Fruit fly (Drosophila melanogaster) whole organism, prepupa: ENCODE data around the gene CG7367.

ENCODE experiments used
- Blimp-1 ChIP-seq: fragments of 200-800 bp; sonication (Bioruptor generic); optimal IDR thresholded peaks from 3 replicates; lab custom pipeline; 2017; ENCODE audit warnings: missing biosample characterization, missing genetic modification characterization, mild to moderate bottlenecking, moderate library complexity, missing genetic modification reagents
- CG10631 ChIP-seq: fragments of 200-800 bp; sonication (Bioruptor generic); optimal IDR thresholded peaks from 2 replicates; lab custom pipeline; 2016; ENCODE audit warnings: missing biosample characterization, missing genetic modification characterization
- CG10669 ChIP-seq: fragments of 200-800 bp; sonication (Bioruptor generic); optimal IDR thresholded peaks from 3 replicates; lab custom pipeline; 2018; ENCODE audit warnings: missing biosample characterization, mild to moderate bottlenecking, missing genetic modification characterization, moderate library complexity
- CG11294 ChIP-seq: fragments of 200-800 bp; sonication (Bioruptor generic); IDR thresholded peaks from 2 replicates; pipeline ENCODE4 v1.3.6; 2022; ENCODE audit warnings: missing biosample characterization, missing genetic modification characterization
- CG11762 ChIP-seq: fragments of 200-800 bp; sonication (Bioruptor generic); optimal IDR thresholded peaks from 3 replicates; lab custom pipeline; 2016; ENCODE audit warnings: missing biosample characterization, missing genetic modification characterization; ENCODE audit not compliant: insufficient read depth
- CG15336 ChIP-seq: fragments of 200-800 bp; sonication (Bioruptor generic); IDR thresholded peaks from 2 replicates; pipeline ENCODE4 v1.3.6; 2022; ENCODE audit warnings: missing biosample characterization, missing genetic modification characterization
- CG16779 ChIP-seq: fragments of 200-800 bp; sonication (Bioruptor generic); optimal IDR thresholded peaks from 3 replicates; lab custom pipeline; 2017; ENCODE audit warnings: missing biosample characterization, mild to moderate bottlenecking, missing genetic modification characterization
- CG3032 ChIP-seq: fragments of 200-800 bp; optimal IDR thresholded peaks from 2 replicates; lab custom pipeline; 2019; ENCODE audit warnings: missing biosample characterization, mild to moderate bottlenecking, missing genetic modification characterization, moderate library complexity
- CG31627 ChIP-seq: fragments of 200-800 bp; sonication (Bioruptor generic); optimal IDR thresholded peaks from 3 replicates; lab custom pipeline; 2016; ENCODE audit warnings: missing biosample characterization, missing genetic modification characterization
- CG32006 ChIP-seq: fragments of 200-800 bp; sonication (Bioruptor generic); optimal IDR thresholded peaks from 3 replicates; lab custom pipeline; 2017; ENCODE audit warnings: missing biosample characterization, mild to moderate bottlenecking, missing genetic modification characterization
- CG34406 ChIP-seq: fragments of 200-800 bp; sonication (Bioruptor generic); optimal IDR thresholded peaks from 3 replicates; lab custom pipeline; 2016; ENCODE audit warnings: missing biosample characterization, missing genetic modification characterization
- CG4318 ChIP-seq: fragments of 200-800 bp; sonication (Bioruptor generic); optimal IDR thresholded peaks from 3 replicates; lab custom pipeline; 2017; ENCODE audit warnings: missing biosample characterization, mild to moderate bottlenecking, missing genetic modification characterization
- CG6163 ChIP-seq: fragments of 200-800 bp; sonication (Bioruptor generic); IDR thresholded peaks from 3 replicates; pipeline ENCODE4 v1.3.6; 2022; ENCODE audit warnings: missing biosample characterization, missing genetic modification characterization
- CG6792 ChIP-seq: fragments of 200-800 bp; sonication (Bioruptor generic); optimal IDR thresholded peaks from 3 replicates; lab custom pipeline; 2016; ENCODE audit warnings: missing biosample characterization, missing genetic modification characterization
- CG7368 ChIP-seq: fragments of 200-800 bp; sonication (Bioruptor generic); optimal IDR thresholded peaks from 3 replicates; lab custom pipeline; 2016; ENCODE audit warnings: missing biosample characterization, missing genetic modification characterization
- CG8319 ChIP-seq: fragments of 200-800 bp; sonication (Bioruptor generic); optimal IDR thresholded peaks from 3 replicates; lab custom pipeline; 2016; ENCODE audit warnings: missing biosample characterization, missing genetic modification characterization
- CG8632 ChIP-seq: fragments of 200-800 bp; sonication (Bioruptor generic); optimal IDR thresholded peaks from 3 replicates; lab custom pipeline; 2016; ENCODE audit warnings: missing biosample characterization, missing genetic modification characterization
- CG9139 ChIP-seq: fragments of 200-800 bp; sonication (Bioruptor generic); optimal IDR thresholded peaks from 3 replicates; lab custom pipeline; 2017; ENCODE audit warnings: missing biosample characterization, mild to moderate bottlenecking, missing genetic modification characterization
- Eip75B ChIP-seq: fragments of 200-800 bp; sonication (Bioruptor generic); optimal IDR thresholded peaks from 3 replicates; lab custom pipeline; 2016; ENCODE audit warnings: missing biosample characterization, missing genetic modification characterization
- Eip78C ChIP-seq: fragments of 200-800 bp; sonication (Bioruptor generic); peaks from one replicate; lab custom pipeline; 2016; ENCODE audit warnings: missing biosample characterization, missing genetic modification characterization
- Eip93F ChIP-seq: fragments of 200-800 bp; sonication (Bioruptor generic); optimal IDR thresholded peaks from 2 replicates; lab custom pipeline; 2016; ENCODE audit warnings: missing biosample characterization, mild to moderate bottlenecking, missing genetic modification characterization
- Ets96B ChIP-seq: fragments of 200-800 bp; optimal IDR thresholded peaks from 2 replicates; lab custom pipeline; 2019; ENCODE audit warnings: missing biosample characterization, mild to moderate bottlenecking, missing genetic modification characterization, moderate library complexity
- Gug ChIP-seq: fragments of 200-800 bp; sonication (Bioruptor generic); IDR thresholded peaks from 2 replicates; pipeline ENCODE4 v1.3.6; 2022; ENCODE audit warnings: missing biosample characterization, missing genetic modification characterization
- Hr39 ChIP-seq: fragments of 200-800 bp; sonication (Bioruptor generic); optimal IDR thresholded peaks from 2 replicates; lab custom pipeline; 2016; ENCODE audit warnings: missing biosample characterization, missing genetic modification characterization
- Hr4 ChIP-seq: fragments of 200-800 bp; sonication (Bioruptor generic); optimal IDR thresholded peaks from 3 replicates; lab custom pipeline; 2016; ENCODE audit warnings: missing biosample characterization, missing genetic modification characterization
- Lpt ChIP-seq: fragments of 200-800 bp; sonication (Bioruptor generic); optimal IDR thresholded peaks from 3 replicates; lab custom pipeline; 2016; ENCODE audit warnings: missing biosample characterization, missing genetic modification characterization
- Met ChIP-seq: fragments of 200-800 bp; sonication (Bioruptor generic); optimal IDR thresholded peaks from 3 replicates; lab custom pipeline; 2016; ENCODE audit warnings: missing biosample characterization, missing genetic modification characterization
- OdsH ChIP-seq: fragments of 200-800 bp; sonication (Bioruptor generic); optimal IDR thresholded peaks from 3 replicates; lab custom pipeline; 2016; ENCODE audit warnings: missing biosample characterization, missing genetic modification characterization
- Smox ChIP-seq: fragments of 200-800 bp; sonication (Bioruptor generic); optimal IDR thresholded peaks from 3 replicates; lab custom pipeline; 2016; ENCODE audit warnings: missing biosample characterization, missing genetic modification characterization
- Sox15 ChIP-seq: fragments of 200-800 bp; sonication (Bioruptor generic); optimal IDR thresholded peaks from 3 replicates; lab custom pipeline; 2016; ENCODE audit warnings: missing biosample characterization, missing genetic modification characterization
- acj6 ChIP-seq: fragments of 200-800 bp; sonication (Bioruptor generic); optimal IDR thresholded peaks from 3 replicates; lab custom pipeline; 2016; ENCODE audit warnings: missing biosample characterization, missing genetic modification characterization
- dac ChIP-seq: fragments of 200-800 bp; sonication (Bioruptor generic); optimal IDR thresholded peaks from 2 replicates; lab custom pipeline; 2017; ENCODE audit warnings: missing biosample characterization, mild to moderate bottlenecking, missing genetic modification characterization
- fd59A ChIP-seq: fragments of 200-800 bp; sonication (Bioruptor generic); optimal IDR thresholded peaks from 2 replicates; lab custom pipeline; 2017; ENCODE audit warnings: missing biosample characterization, mild to moderate bottlenecking, missing genetic modification characterization, missing genetic modification reagents
- fd85E ChIP-seq: fragments of 200-800 bp; sonication (Bioruptor generic); optimal IDR thresholded peaks from 3 replicates; lab custom pipeline; 2016; ENCODE audit warnings: missing biosample characterization, missing genetic modification characterization
- lz ChIP-seq: fragments of 200-800 bp; sonication (Bioruptor generic); optimal IDR thresholded peaks from 3 replicates; lab custom pipeline; 2016; ENCODE audit warnings: missing biosample characterization, missing genetic modification characterization
- net ChIP-seq: fragments of 200-800 bp; sonication (Bioruptor generic); optimal IDR thresholded peaks from 3 replicates; lab custom pipeline; 2016; ENCODE audit warnings: missing biosample characterization, missing genetic modification characterization
- pdm3 ChIP-seq: fragments of 200-800 bp; sonication (Bioruptor generic); optimal IDR thresholded peaks from 3 replicates; lab custom pipeline; 2016; ENCODE audit warnings: missing biosample characterization, missing genetic modification characterization
- ss ChIP-seq, 2 experiments: fragments of 200-800 bp; sonication (Bioruptor generic); optimal IDR thresholded peaks; 2 replicates in 1 of 2; 3 replicates in 1 of 2; lab custom pipeline; 2017 to 2018; ENCODE audit warnings: mild to moderate bottlenecking in 2 of 2, missing biosample characterization in 2 of 2, missing genetic modification characterization in 2 of 2, moderate library complexity in 1 of 2
- svp ChIP-seq: fragments of 200-800 bp; sonication (Bioruptor generic); peaks from one replicate; lab custom pipeline; 2016; ENCODE audit warnings: missing biosample characterization, missing genetic modification characterization
- topi ChIP-seq: fragments of 200-800 bp; sonication (Bioruptor generic); optimal IDR thresholded peaks from 3 replicates; lab custom pipeline; 2016; ENCODE audit warnings: missing biosample characterization, missing genetic modification characterization
- vri ChIP-seq: fragments of 200-800 bp; sonication (Bioruptor generic); optimal IDR thresholded peaks from 3 replicates; lab custom pipeline; 2016; ENCODE audit warnings: missing biosample characterization, mild to moderate bottlenecking, missing genetic modification characterization

CG7367 gene

dm6 chr2L:7991391-7991876 lies 48.2 kb downstream of the CG7367 start (continued):
- TF ChIP-seq vri (GFP tag; lab: Kevin White, UChicago): peak; percentile 2
- TF ChIP-seq CG15336 (GFP tag; lab: Robert Waterston, UW): no peak
- no peak for TF ChIP-seq fd85E (GFP tag; lab: Kevin White, UChicago)
- TF ChIP-seq fd59A: no peak
- TF ChIP-seq Eip93F (GFP tag; lab: Kevin White, UChicago): peak; percentile 47
- TF ChIP-seq CG9139 (GFP tag; lab: Kevin White, UChicago): peak; percentile 24
- TF ChIP-seq CG11762: no peak
- no peak for TF ChIP-seq CG8632 (GFP tag; lab: Kevin White, UChicago)
- TF ChIP-seq Gug (GFP tag; lab: Robert Waterston, UW): no peak
- TF ChIP-seq Hr4 (GFP tag; lab: Kevin White, UChicago): no peak
- no peak for TF ChIP-seq CG34406

dm6 chr2L:7990720-7991119 lies 48.9 kb downstream of the CG7367 start:
- TF ChIP-seq ss (GFP tag; optimal IDR thresholded peaks at IDR 0.05; lab: Kevin White, UChicago) (no peak), CG9139 (GFP tag; lab: Kevin White, UChicago) (no peak), OdsH (GFP tag; lab: Kevin White, UChicago) (no peak), Eip78C (GFP tag; lab: Kevin White, UChicago) (peak; percentile 48), CG10631 (GFP tag; lab: Kevin White, UChicago) (no peak)

dm6 chr2L:7989868-7990267 lies 49.7 kb downstream of the CG7367 start:
- TF ChIP-seq dac (no peak), Blimp-1 (GFP tag; lab: Kevin White, UChicago) (no peak), CG11294 (GFP tag; lab: Robert Waterston, UW) (no peak), Eip75B (GFP tag; lab: Kevin White, UChicago) (no peak), topi (GFP tag; lab: Kevin White, UChicago) (no peak), vri (GFP tag; lab: Kevin White, UChicago) (peak; percentile 9), OdsH (GFP tag; lab: Kevin White, UChicago) (no peak)

dm6 chr2L:7986210-7986609 lies 53.4 kb downstream of the CG7367 start:
- no peak for TF ChIP-seq CG11762
- no peak for TF ChIP-seq CG7368
- TF ChIP-seq svp (GFP tag; lab: Kevin White, UChicago): peak; percentile 11
- TF ChIP-seq lz (GFP tag; lab: Kevin White, UChicago): no peak

- TF ChIP-seq CG9139 (GFP tag; lab: Kevin White, UChicago) (peak; percentile 32), ss (GFP tag; optimal IDR thresholded peaks at IDR 0.05; lab: Kevin White, UChicago) (peak; percentile 34 to 58), CG6792 (peak; percentile 69), CG11762 (no peak), Blimp-1 (GFP tag; lab: Kevin White, UChicago) (peak; percentile 0), CG11294 (GFP tag; lab: Robert Waterston, UW) (no peak), CG8319 (peak; percentile 29), Hr39 (GFP tag; lab: Kevin White, UChicago) (peak; percentile 44), Ets96B (tag; lab: Kevin White, UChicago) (peak; percentile 53), Smox (GFP tag; lab: Kevin White, UChicago) (peak; percentile 41), CG34406 (peak; percentile 45), CG32006 (GFP tag; lab: Kevin White, UChicago) (peak; percentile 70), Lpt (GFP tag; lab: Kevin White, UChicago) (peak; percentile 43), fd85E (GFP tag; lab: Kevin White, UChicago) (peak; percentile 43), CG6163 (peak; percentile 77; the same call in 2 of the 3 replicates), CG31627 (GFP tag; lab: Kevin White, UChicago) (peak; percentile 53), net (GFP tag; lab: Kevin White, UChicago) (peak; percentile 70), Met (peak; percentile 64), pdm3 (GFP tag; lab: Kevin White, UChicago) (peak; percentile 63), CG4318 (peak; percentile 15), CG10669 (peak; percentile 60), Sox15 (GFP tag; lab: Kevin White, UChicago) (no peak), CG15336 (GFP tag; lab: Robert Waterston, UW) (peak; percentile 65), CG3032 (peak; percentile 50), CG8632 (GFP tag; lab: Kevin White, UChicago) (peak; percentile 54), acj6 (GFP tag; lab: Kevin White, UChicago) (peak; percentile 64), CG16779 (peak; percentile 38), Hr4 (GFP tag; lab: Kevin White, UChicago) (peak; percentile 68)
Observed at dm6 chr2L:7984889-7985514, 54.6 kb downstream of the CG7367 start.
